Worm (Caenorhabditis elegans): ENCODE data around the gene fbxa-56.

fbxa-56 gene

DNA sequence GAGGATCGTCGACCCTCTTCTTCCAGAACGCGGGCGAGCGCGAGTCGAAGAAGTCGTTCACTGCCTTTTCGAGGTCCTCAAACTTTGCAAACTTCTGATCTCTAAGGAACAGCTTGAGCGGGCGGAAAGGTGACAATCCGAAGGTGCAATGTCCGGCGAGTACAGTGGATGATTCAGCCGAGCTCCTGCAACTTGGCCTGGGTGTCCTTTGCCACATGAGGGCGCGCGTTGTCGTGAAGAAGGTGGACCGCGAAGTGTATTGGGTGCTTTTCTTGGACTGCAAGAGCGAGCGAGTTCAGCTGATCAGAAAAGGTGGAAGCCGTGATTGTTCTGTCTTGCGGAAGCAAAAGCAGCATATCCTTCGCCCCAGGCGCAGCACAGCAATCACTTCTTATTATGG lies 4.1 kb upstream of the fbxa-56 start:
- TF ChIP-seq him-1 (tag; optimal IDR thresholded peaks at IDR 0.05) (no peak), W03F9.2 (tag; optimal IDR thresholded peaks at IDR 0.05) (no peak), dao-5 (tag; optimal IDR thresholded peaks at IDR 0.05) (no peak)

DNA sequence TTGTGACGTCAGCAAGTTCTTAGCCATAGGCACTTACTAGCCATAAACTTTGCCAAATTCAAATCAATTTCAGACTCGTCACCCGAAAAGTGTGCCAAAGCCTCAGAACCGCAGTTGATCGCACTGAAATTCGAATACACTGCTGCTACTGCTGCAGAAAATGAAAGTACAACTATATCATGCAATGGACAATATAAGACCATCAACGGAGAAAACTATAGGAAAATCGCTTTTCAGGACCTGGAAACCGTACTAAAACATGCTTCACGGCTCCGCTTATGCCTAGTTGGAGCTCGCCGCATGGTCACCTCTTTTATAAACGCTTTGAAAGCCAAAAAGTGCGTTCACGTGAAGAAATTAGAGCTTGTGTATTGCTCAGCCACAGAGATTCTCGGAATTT lies 708 bp upstream of the fbxa-56 start, which contains the start of gene fbxa-22:
fbxa-22 (plus strand) TSS at position 301 of the 400 bp plus-strand sequence.
- TF ChIP-seq W03F9.2 (tag; optimal IDR thresholded peaks at IDR 0.05) (no peak), him-1 (tag; optimal IDR thresholded peaks at IDR 0.05) (no peak), dao-5 (tag; optimal IDR thresholded peaks at IDR 0.05) (no peak)

DNA sequence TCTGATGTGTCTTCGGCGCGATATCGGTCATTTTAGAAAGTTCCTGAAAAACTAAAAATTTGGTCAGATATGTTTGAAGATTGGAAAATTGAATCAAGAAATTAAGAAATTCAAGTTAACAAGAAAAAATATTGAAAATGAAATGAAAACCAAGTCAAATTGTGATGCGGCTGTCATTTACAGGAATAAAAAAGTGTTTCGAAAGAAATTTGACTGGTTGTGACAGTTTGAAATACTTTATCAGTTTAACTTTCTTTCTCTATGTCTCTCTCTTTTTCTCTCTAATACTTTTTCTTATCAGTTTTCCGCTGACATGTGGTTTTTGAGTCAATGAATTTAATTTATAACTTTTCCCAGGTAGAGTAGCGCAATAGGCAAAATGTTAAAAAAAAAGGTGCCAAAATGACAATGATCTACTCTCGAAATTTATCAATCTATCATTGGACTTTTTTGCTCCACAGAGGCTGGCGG lies 1.8 kb downstream of the fbxa-56 start, which contains the start of gene fbxa-55:
fbxa-55 (minus strand) TSS at position 51 of the 471 bp plus-strand sequence.
- TF ChIP-seq dao-5 (tag; optimal IDR thresholded peaks at IDR 0.05) (no peak), him-1 (tag; optimal IDR thresholded peaks at IDR 0.05) (no peak), W03F9.2 (tag; optimal IDR thresholded peaks at IDR 0.05) (no peak)

DNA sequence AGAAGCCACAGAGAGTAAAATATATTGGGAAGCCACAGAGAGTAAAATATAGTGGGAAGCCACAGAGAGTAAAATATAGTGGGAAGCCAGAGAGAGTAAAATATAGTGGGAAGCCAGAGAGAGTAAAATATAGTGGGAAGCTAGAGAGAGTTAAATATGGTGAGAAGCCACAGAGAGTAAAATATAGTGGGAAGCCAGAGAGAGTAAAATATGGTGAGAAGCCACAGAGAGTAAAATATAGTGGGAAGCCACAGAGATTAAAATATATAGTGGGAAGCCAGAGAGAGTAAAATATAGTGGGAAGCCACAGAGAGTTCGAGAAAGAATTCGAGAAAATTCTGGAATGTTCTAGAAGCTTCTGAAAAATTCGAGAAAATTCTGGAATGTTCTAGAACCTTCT lies 6.5 kb downstream of the fbxa-56 start:
- TF ChIP-seq dao-5 (tag; optimal IDR thresholded peaks at IDR 0.05) = peak; percentile 29

DNA sequence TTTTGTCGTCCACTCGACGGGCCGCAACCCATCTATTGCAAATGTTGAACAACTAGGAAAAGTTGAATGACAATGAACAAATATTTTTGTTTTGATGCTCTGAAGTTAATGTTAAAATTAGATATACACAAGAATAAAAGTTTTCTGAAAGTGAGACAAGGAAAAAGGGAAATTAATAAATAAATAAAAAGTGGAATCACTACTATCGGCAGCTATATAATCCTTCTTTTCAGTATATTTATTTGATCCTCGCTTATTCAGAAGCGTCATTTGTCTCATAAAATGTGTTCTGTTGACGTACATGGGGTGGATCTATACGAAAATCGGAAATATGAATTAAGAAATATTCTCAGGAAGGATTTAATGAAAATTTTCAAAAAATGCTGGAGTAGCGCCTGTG lies 11.6 kb downstream of the fbxa-56 start, which contains the start of gene pef-1:
pef-1 (minus strand) TSS at position 101 of the 400 bp plus-strand sequence.
- TF ChIP-seq W03F9.2 (tag; optimal IDR thresholded peaks at IDR 0.05) (no peak), him-1 (tag; optimal IDR thresholded peaks at IDR 0.05) (no peak), dao-5 (tag; optimal IDR thresholded peaks at IDR 0.05) (no peak)

DNA sequence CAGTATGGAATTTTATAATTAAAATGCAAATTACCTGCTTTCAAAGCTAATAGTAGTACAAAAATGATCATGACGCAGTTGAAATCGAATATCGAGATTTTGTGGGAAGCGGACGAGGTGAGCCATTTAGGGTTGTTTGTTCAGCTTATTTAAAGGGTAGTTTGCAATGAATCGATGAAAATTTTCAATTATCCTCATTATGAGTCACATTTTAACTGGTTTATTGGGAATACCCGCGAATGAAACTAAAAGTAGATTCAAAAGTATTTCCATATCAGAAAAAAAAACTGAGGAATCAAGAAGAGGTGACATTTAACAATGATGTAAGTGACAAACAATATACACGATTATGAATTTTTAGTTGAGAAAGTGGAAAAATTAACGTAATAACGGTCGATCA lies 18.5 kb downstream of the fbxa-56 start, which contains the start of gene F23H11.7:
F23H11.7 (minus strand) TSS at position 101 of the 400 bp plus-strand sequence.
- TF ChIP-seq W03F9.2 (tag; optimal IDR thresholded peaks at IDR 0.05) = no peak
- TF ChIP-seq him-1 (tag; optimal IDR thresholded peaks at IDR 0.05) = no peak
- no peak for TF ChIP-seq dao-5 (tag; optimal IDR thresholded peaks at IDR 0.05)

DNA sequence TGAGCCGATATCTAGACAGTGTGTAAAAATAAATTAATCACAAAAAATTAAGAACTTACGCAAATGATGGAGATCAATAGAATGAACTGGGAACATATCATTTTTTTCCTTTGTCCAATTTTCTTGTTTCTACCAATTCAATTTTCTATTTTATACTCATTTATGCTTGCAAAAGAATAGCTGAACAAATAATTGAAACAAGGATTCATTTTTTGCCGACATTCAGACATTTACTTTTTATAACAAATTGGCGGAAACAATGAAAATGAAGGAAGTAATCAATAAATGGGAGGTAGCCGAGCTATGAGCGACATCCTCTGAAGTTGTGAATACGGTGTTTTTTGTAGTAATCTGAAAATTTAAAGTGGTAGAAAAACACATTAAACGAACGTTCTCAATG lies 21.0 kb downstream of the fbxa-56 start, which contains the start of gene idpp-13:
idpp-13 (minus strand) TSS at position 101 of the 400 bp plus-strand sequence.
- no peak for TF ChIP-seq him-1 (tag; optimal IDR thresholded peaks at IDR 0.05)
- TF ChIP-seq dao-5 (tag; optimal IDR thresholded peaks at IDR 0.05) = no peak
- no peak for TF ChIP-seq W03F9.2 (tag; optimal IDR thresholded peaks at IDR 0.05)

DNA sequence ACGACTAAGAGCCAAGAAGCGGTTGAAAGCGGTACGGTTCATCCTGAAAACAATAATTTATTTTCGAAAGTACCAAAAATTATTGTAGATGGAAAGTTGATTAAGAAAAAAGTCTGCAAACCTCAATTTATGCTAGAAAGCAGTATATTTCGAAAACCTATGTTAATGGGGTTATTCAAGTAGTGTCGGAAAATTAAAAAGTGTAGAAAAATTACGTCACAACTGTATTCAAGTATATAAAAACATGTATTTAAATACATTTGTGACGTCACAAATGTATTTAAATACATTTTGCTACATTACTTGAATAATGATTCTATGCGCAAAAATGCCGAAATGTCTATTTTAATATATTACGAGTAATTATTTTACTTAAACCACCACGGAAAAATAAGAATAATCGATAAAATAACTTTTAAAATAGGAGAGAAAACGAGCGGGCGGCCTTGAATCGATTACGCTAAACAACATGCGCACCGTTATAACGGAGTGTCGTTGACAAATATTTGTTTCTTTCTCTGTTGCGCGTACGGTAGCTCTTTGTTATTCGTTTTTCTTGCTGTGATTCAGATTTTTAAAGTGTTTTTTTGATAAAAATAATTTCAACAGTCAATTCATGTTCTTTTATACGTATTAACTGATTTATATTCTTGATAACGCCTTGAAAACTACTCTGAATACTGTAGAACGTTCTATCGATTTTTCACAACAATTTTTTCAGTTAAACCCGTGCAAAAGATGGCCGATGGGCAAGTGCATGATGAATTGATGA lies 27.1 kb downstream of the fbxa-56 start, which contains the start of the genes F23H11.5 and bra-2:
F23H11.5 (minus strand) TSS at position 51 of the 772 bp plus-strand sequence.
bra-2 (plus strand) TSS at position 722 of the 772 bp plus-strand sequence.
- TF ChIP-seq W03F9.2 (tag; optimal IDR thresholded peaks at IDR 0.05) (no peak), dao-5 (tag; optimal IDR thresholded peaks at IDR 0.05) (no peak), him-1 (tag; optimal IDR thresholded peaks at IDR 0.05) (no peak)

DNA sequence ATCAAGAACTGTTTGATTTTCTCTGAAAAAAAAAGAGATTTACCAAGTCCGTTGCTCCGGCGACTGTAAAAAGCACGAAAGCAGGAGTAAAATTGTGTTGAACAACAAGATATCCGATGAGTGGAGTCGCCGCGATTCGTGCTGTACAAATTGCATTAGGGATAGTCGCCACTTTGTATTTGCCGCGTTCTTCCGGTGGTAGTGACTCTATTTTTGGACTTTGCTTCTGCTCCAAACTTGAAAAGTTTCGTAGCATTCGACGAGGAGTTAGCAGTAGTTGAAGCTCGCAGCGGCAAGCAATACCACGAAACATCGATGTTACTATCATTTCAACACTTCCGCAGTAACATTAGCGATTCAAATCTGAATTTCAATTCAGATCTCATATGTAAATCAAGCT lies 28.3 kb downstream of the fbxa-56 start, which contains the start of gene crls-1:
crls-1 (minus strand) TSS at position 363 of the 400 bp plus-strand sequence.
- no peak for TF ChIP-seq dao-5 (tag; optimal IDR thresholded peaks at IDR 0.05)
- TF ChIP-seq him-1 (tag; optimal IDR thresholded peaks at IDR 0.05) = no peak

DNA sequence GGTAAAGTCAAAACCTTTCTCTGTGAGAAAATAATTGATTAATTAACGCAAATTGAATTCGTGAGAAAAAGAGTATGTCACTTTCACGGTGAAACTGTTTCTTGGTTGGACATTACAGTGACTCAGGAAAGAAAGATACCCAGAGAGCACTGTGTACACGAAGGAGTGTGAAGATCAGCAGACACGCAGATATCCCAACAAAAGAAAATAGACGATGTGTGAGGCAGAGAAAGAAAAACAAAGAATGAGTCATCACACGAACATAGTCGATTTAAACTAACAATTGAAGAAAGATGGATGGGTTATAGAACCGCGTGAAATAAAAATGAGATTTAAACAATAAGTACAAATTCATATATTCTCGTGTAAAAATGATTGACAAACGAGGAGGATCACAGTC lies 29.9 kb downstream of the fbxa-56 start:
- no peak for TF ChIP-seq W03F9.2 (tag; optimal IDR thresholded peaks at IDR 0.05)
- TF ChIP-seq dao-5 (tag; optimal IDR thresholded peaks at IDR 0.05) = no peak
- no peak for TF ChIP-seq him-1 (tag; optimal IDR thresholded peaks at IDR 0.05)

DNA sequence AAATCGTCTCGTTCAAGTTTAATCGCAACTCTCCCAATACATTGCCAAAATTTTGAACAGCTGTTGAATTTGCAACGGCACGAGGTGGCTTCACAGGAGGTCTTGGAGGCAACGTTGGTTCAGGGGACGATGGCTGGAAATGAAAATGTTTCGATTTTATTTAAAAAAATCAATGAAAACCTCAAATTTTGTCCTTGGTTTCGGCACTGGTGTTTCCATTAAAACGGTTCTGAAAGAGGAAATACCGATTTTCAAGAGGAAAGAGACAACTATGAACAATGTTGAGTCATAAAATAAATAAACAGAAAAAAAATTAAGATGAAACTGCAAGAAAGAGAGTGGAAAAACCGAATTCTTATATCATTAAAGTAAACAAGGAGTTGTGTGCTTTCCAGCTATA lies 30.6 kb downstream of the fbxa-56 start, which contains the start of gene F23H11.4:
F23H11.4 (minus strand) TSS at position 229 of the 400 bp plus-strand sequence.
- TF ChIP-seq him-1 (tag; optimal IDR thresholded peaks at IDR 0.05) (no peak), dao-5 (tag; optimal IDR thresholded peaks at IDR 0.05) (no peak), W03F9.2 (tag; optimal IDR thresholded peaks at IDR 0.05) (no peak)

DNA sequence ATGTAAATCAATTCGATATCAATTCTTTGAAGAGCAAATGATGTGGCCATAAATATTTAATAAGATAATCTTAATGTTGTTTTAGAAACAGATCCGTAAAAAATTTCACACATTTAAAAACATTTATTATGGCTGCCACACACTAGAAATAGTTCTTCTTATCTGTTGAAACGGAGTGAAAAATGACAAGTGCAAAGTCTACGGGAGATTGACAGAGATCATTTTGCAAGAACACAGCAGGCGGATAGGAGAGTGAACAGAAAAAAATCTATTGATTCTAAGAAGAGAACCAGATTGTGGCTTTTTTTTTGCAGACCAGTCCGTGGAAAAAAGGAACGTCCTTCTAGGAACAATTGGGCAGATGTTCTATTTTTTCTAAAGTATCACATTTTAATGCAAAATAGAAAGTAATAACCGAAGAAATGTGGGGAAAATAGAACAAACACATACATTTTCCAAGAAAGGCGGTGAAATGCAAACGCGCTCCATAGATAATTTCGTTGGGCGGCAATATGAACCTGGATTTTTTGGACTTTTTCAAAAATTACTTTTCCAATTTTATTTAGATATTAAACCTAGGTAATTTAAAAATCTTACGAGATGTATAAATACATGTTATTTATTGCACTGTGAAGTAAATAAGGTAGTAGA lies 36.1 kb downstream of the fbxa-56 start:
- TF ChIP-seq W03F9.2 (tag; optimal IDR thresholded peaks at IDR 0.05) (no peak), him-1 (tag; optimal IDR thresholded peaks at IDR 0.05) (no peak), dao-5 (tag; optimal IDR thresholded peaks at IDR 0.05) (no peak)

DNA sequence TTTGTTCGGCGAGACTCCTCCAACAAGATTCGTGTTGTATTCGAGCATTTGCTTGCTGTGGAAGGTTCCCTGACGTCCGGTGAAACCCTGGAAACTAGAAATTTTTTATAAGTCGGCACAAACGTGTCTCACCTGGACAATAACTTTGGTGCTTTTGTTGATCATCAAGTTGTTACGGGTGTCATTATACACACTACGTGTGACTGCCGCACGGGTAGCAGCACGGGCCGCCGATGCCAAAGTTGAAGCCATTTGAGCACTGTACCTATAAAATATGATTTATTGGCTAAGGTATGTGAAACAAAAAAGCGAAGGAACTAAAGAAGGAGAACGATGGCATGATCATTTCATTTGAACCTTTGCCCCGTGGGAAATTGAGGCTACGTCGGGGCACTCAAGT lies 36.7 kb downstream of the fbxa-56 start, which contains the start of gene sucl-2:
sucl-2 (minus strand) TSS at position 265 of the 400 bp plus-strand sequence.
- no peak for TF ChIP-seq W03F9.2 (tag; optimal IDR thresholded peaks at IDR 0.05)

DNA sequence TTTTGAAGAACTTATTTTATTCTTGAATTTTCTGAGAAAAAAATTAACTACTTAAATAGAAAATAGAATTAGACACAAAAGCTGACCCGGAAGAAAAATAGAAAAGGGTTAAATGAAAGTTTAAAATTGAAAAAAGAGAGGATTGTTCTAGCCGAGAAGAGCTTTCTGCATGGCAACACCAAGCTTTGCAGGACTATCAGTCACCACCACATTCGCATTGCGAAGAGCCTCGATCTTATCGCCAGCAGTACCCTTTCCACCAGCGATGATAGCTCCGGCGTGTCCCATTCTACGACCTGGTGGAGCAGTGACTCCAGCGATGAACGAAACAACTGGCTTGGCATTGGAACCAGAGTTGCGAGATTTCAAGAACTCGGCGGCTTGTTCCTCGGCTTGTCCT lies 37.7 kb downstream of the fbxa-56 start:
- TF ChIP-seq dao-5 (tag; optimal IDR thresholded peaks at IDR 0.05) = no peak
- TF ChIP-seq him-1 (tag; optimal IDR thresholded peaks at IDR 0.05) = no peak
- no peak for TF ChIP-seq W03F9.2 (tag; optimal IDR thresholded peaks at IDR 0.05)
